Fruit fly (Drosophila melanogaster) whole organism, embryonic: ENCODE measurements around the gene CG33490.

Experiments
- Atf-2 ChIP-seq: fragments of 200-800 bp; sonication (Bioruptor generic); optimal IDR thresholded peaks from 2 replicates; lab custom pipeline; 2016; ENCODE audit warnings: missing biosample characterization, missing genetic modification characterization
- Atf6 ChIP-seq: fragments of 200-800 bp; sonication (Bioruptor generic); IDR thresholded peaks from 2 replicates; pipeline ENCODE4 v1.3.6; 2022; ENCODE audit warnings: missing biosample characterization, missing genetic modification characterization
- CG10274 ChIP-seq: fragments of 200-800 bp; sonication (Bioruptor generic); optimal IDR thresholded peaks from 3 replicates; lab custom pipeline; 2017; ENCODE audit warnings: missing biosample characterization, mild to moderate bottlenecking, missing genetic modification characterization
- CG10543 ChIP-seq: fragments of 200-800 bp; sonication (Bioruptor generic); optimal IDR thresholded peaks from 3 replicates; lab custom pipeline; 2017; ENCODE audit warnings: missing biosample characterization, mild to moderate bottlenecking, missing genetic modification characterization, moderate library complexity
- CG14014 ChIP-seq: fragments of 200-800 bp; sonication (Bioruptor generic); IDR thresholded peaks from 2 replicates; pipeline ENCODE4 v1.3.6; 2022; ENCODE audit warnings: missing biosample characterization, missing genetic modification characterization
- CG15696 ChIP-seq: fragments of 200-800 bp; sonication (Bioruptor generic); optimal IDR thresholded peaks from 2 replicates; lab custom pipeline; 2019; ENCODE audit warnings: missing biosample characterization, mild to moderate bottlenecking, missing genetic modification characterization, moderate library complexity
- CG17186 ChIP-seq: fragments of 200-800 bp; sonication (Bioruptor generic); optimal IDR thresholded peaks from 3 replicates; lab custom pipeline; 2017; ENCODE audit warnings: missing biosample characterization, missing genetic modification reagents, missing genetic modification characterization
- CG1792 ChIP-seq: fragments of 200-800 bp; sonication (Bioruptor generic); optimal IDR thresholded peaks from 2 replicates; lab custom pipeline; 2016; ENCODE audit warnings: missing biosample characterization, missing genetic modification characterization
- CG2120 ChIP-seq: fragments of 200-800 bp; sonication (Bioruptor generic); optimal IDR thresholded peaks from 3 replicates; lab custom pipeline; 2016; ENCODE audit warnings: missing biosample characterization, missing genetic modification characterization
- CG30403 ChIP-seq: fragments of 200-800 bp; sonication (Bioruptor generic); optimal IDR thresholded peaks from 3 replicates; lab custom pipeline; 2016; ENCODE audit warnings: missing biosample characterization, missing genetic modification characterization
- CG3281 ChIP-seq: fragments of 200-800 bp; sonication (Bioruptor generic); optimal IDR thresholded peaks from 3 replicates; lab custom pipeline; 2017; ENCODE audit warnings: missing biosample characterization, mild to moderate bottlenecking, missing genetic modification characterization
- CG43689 ChIP-seq: fragments of 200-800 bp; sonication (Bioruptor generic); IDR thresholded peaks from 2 replicates; pipeline ENCODE4 v1.3.6; 2022; ENCODE audit warnings: missing biosample characterization, missing genetic modification characterization
- CG4854 ChIP-seq: fragments of 200-800 bp; sonication (Bioruptor generic); optimal IDR thresholded peaks from 2 replicates; lab custom pipeline; 2016; ENCODE audit warnings: missing biosample characterization, missing genetic modification characterization, inconsistent platforms
- CG6791 ChIP-seq: fragments of 200-800 bp; sonication (Bioruptor generic); IDR thresholded peaks from 3 replicates; pipeline ENCODE4 v1.3.6; 2022; ENCODE audit warnings: missing biosample characterization, missing genetic modification characterization; ENCODE audit not compliant: partially characterized antibody
- CG7357 ChIP-seq: fragments of 200-800 bp; sonication (Bioruptor generic); IDR thresholded peaks from 3 replicates; pipeline ENCODE4 v1.3.6; 2022; ENCODE audit warnings: missing biosample characterization, missing genetic modification characterization
- CG7556 ChIP-seq: fragments of 200-800 bp; sonication (Bioruptor generic); optimal IDR thresholded peaks from 2 replicates; lab custom pipeline; 2017; ENCODE audit warnings: missing biosample characterization, mild to moderate bottlenecking, missing genetic modification characterization
- CG8765 ChIP-seq: fragments of 200-800 bp; sonication (Bioruptor generic); IDR thresholded peaks from 2 replicates; pipeline ENCODE4 v1.3.6; 2022; ENCODE audit warnings: missing biosample characterization, missing genetic modification characterization
- Deaf1 ChIP-seq: fragments of 200-800 bp; optimal IDR thresholded peaks from 3 replicates; lab custom pipeline; 2019; ENCODE audit warnings: missing biosample characterization, mild to moderate bottlenecking, missing genetic modification characterization, moderate library complexity
- Fer1 ChIP-seq: fragments of 200-800 bp; sonication (Bioruptor generic); optimal IDR thresholded peaks from 2 replicates; lab custom pipeline; 2017; ENCODE audit warnings: missing biosample characterization, mild to moderate bottlenecking, missing genetic modification characterization
- HLH3B ChIP-seq: fragments of 200-800 bp; sonication (Bioruptor generic); IDR thresholded peaks from 2 replicates; pipeline ENCODE4 v1.3.6; 2022; ENCODE audit warnings: missing biosample characterization, missing genetic modification characterization
- Hand ChIP-seq: fragments of 200-800 bp; sonication (Bioruptor generic); optimal IDR thresholded peaks from 2 replicates; lab custom pipeline; 2017; ENCODE audit warnings: mild to moderate bottlenecking, missing biosample characterization, missing genetic modification reagents, missing genetic modification characterization
- Neu2 ChIP-seq: fragments of 200-800 bp; sonication (Bioruptor generic); optimal IDR thresholded peaks from 3 replicates; lab custom pipeline; 2016; ENCODE audit warnings: missing biosample characterization, missing genetic modification characterization, borderline replicate concordance
- Nf-YB ChIP-seq: fragments of 200-800 bp; sonication (Bioruptor generic); optimal IDR thresholded peaks from 3 replicates; lab custom pipeline; 2019; ENCODE audit warnings: missing biosample characterization, mild to moderate bottlenecking, missing genetic modification characterization, moderate library complexity
- Oaz ChIP-seq: fragments of 200-800 bp; sonication (Bioruptor generic); IDR thresholded peaks from 2 replicates; pipeline ENCODE4 v1.3.6; 2022; ENCODE audit warnings: missing biosample characterization, missing genetic modification characterization
- Optix ChIP-seq: fragments of 200-800 bp; sonication (Bioruptor generic); IDR thresholded peaks from 3 replicates; pipeline ENCODE4 v1.3.6; 2022; ENCODE audit warnings: missing biosample characterization, missing genetic modification characterization
- Rfx ChIP-seq: fragments of 200-800 bp; sonication (Bioruptor generic); IDR thresholded peaks from 2 replicates; pipeline ENCODE4 v1.3.6; 2022; ENCODE audit warnings: missing biosample characterization, missing genetic modification characterization
- al ChIP-seq: fragments of 200-800 bp; sonication (Bioruptor generic); IDR thresholded peaks from 2 replicates; pipeline ENCODE4 v1.3.6; 2022; ENCODE audit warnings: missing biosample characterization, missing genetic modification characterization
- amos ChIP-seq: fragments of 200-800 bp; sonication (Bioruptor generic); IDR thresholded peaks from 2 replicates; pipeline ENCODE4 v1.3.6; 2022; ENCODE audit warnings: missing biosample characterization, missing genetic modification characterization; ENCODE audit not compliant: partially characterized antibody
- az2 ChIP-seq: fragments of 200-800 bp; sonication (Bioruptor generic); optimal IDR thresholded peaks from 3 replicates; lab custom pipeline; 2016; ENCODE audit warnings: missing biosample characterization, missing genetic modification characterization
- danr ChIP-seq: fragments of 200-800 bp; sonication (Bioruptor generic); IDR thresholded peaks from 2 replicates; pipeline ENCODE4 v1.3.6; 2022; ENCODE audit warnings: missing biosample characterization, missing genetic modification characterization
- dati ChIP-seq: fragments of 200-800 bp; sonication (Bioruptor generic); IDR thresholded peaks from 2 replicates; pipeline ENCODE4 v1.3.6; 2022; ENCODE audit warnings: missing biosample characterization, missing genetic modification characterization
- dmrt11E ChIP-seq: fragments of 200-800 bp; sonication (Bioruptor generic); optimal IDR thresholded peaks from 3 replicates; lab custom pipeline; 2018; ENCODE audit warnings: missing biosample characterization, mild to moderate bottlenecking, missing genetic modification characterization, moderate library complexity
- fd102C ChIP-seq: fragments of 200-800 bp; sonication (Bioruptor generic); optimal IDR thresholded peaks from 2 replicates; lab custom pipeline; 2018; ENCODE audit warnings: missing biosample characterization, mild to moderate bottlenecking, missing genetic modification characterization, moderate library complexity
- grn ChIP-seq: fragments of 200-800 bp; sonication (Bioruptor generic); optimal IDR thresholded peaks from 3 replicates; lab custom pipeline; 2017; ENCODE audit warnings: missing biosample characterization, missing genetic modification characterization
- ham ChIP-seq: fragments of 200-800 bp; sonication (Bioruptor generic); IDR thresholded peaks from 2 replicates; pipeline ENCODE4 v1.3.6; 2022; ENCODE audit warnings: missing biosample characterization, missing genetic modification characterization
- kni ChIP-seq: fragments of 200-800 bp; sonication (Bioruptor generic); optimal IDR thresholded peaks from 3 replicates; lab custom pipeline; 2017; ENCODE audit warnings: mild to moderate bottlenecking, missing biosample characterization, missing genetic modification reagents, missing genetic modification characterization
- nerfin-2 ChIP-seq: fragments of 200-800 bp; sonication (Bioruptor generic); IDR thresholded peaks from 2 replicates; pipeline ENCODE4 v1.3.6; 2022; ENCODE audit warnings: missing biosample characterization, missing genetic modification characterization; ENCODE audit not compliant: partially characterized antibody
- ranshi ChIP-seq: fragments of 200-800 bp; sonication (Bioruptor generic); IDR thresholded peaks from 2 replicates; pipeline ENCODE4 v1.3.6; 2022; ENCODE audit warnings: missing biosample characterization, missing genetic modification characterization
- sc ChIP-seq, 3 experiments: fragments of >200 bp in 2 of 3; fragments of 200-800 bp in 1 of 3; sonication (Bioruptor generic) in 1 of 3; optimal IDR thresholded peaks; 2 replicates in 2 of 3; 3 replicates in 1 of 3; lab custom pipeline; 2017; ENCODE audit warnings: mild to moderate bottlenecking in 1 of 3, missing biosample characterization in 1 of 3, missing genetic modification characterization in 1 of 3, missing genetic modification reagents in 1 of 3
- schlank ChIP-seq: fragments of 200-800 bp; sonication (Bioruptor generic); optimal IDR thresholded peaks from 2 replicates; lab custom pipeline; 2018; ENCODE audit warnings: missing biosample characterization, mild to moderate bottlenecking, missing genetic modification characterization
- shn ChIP-seq: fragments of 200-800 bp; sonication (Bioruptor generic); optimal IDR thresholded peaks from 3 replicates; lab custom pipeline; 2016; ENCODE audit warnings: missing biosample characterization, missing genetic modification characterization
- tll ChIP-seq, 2 experiments: fragments of 200-800 bp in 1 of 2; fragments of >200 bp in 1 of 2; sonication (Bioruptor generic) in 1 of 2; optimal IDR thresholded peaks; 2 replicates each; lab custom pipeline; 2017 to 2019; ENCODE audit warnings: missing biosample characterization in 2 of 2, missing genetic modification characterization in 2 of 2, mild to moderate bottlenecking in 1 of 2, moderate library complexity in 1 of 2
- trem ChIP-seq: fragments of 200-800 bp; optimal IDR thresholded peaks from 3 replicates; lab custom pipeline; 2019; ENCODE audit warnings: missing biosample characterization, mild to moderate bottlenecking, missing genetic modification characterization, moderate library complexity
- tx ChIP-seq: fragments of 200-800 bp; sonication (Bioruptor generic); optimal IDR thresholded peaks from 2 replicates; lab custom pipeline; 2016; ENCODE audit warnings: missing biosample characterization, missing genetic modification characterization
- unc-4 ChIP-seq: fragments of 200-800 bp; sonication (Bioruptor generic); IDR thresholded peaks from 2 replicates; pipeline ENCODE4 v1.3.6; 2022; ENCODE audit warnings: missing biosample characterization, missing genetic modification characterization; ENCODE audit not compliant: partially characterized antibody
- wek ChIP-seq: fragments of 200-800 bp; sonication (Bioruptor generic); optimal IDR thresholded peaks from 3 replicates; lab custom pipeline; 2018; ENCODE audit warnings: missing biosample characterization, mild to moderate bottlenecking, missing genetic modification characterization, moderate library complexity
- zf30C ChIP-seq: fragments of 200-800 bp; sonication (Bioruptor generic); optimal IDR thresholded peaks from 3 replicates; lab custom pipeline; 2018; ENCODE audit warnings: missing biosample characterization, mild to moderate bottlenecking, missing genetic modification characterization

CG33490 gene

dm6 chr3L:11561946-11562760 lies 12.3 kb downstream of the CG33490 start, which contains the start of the genes CG7394 and Mob2 (continued):
- TF ChIP-seq Fer1 (GFP tag; lab: Kevin White, UChicago), result peak; percentile 80
- TF ChIP-seq dmrt11E, result peak; percentile 83
- peak; percentile 89 for TF ChIP-seq CG10543
- 0 out of 2 replicates have a peak, but pooled peaks have one; percentile 7 for TF ChIP-seq ham (GFP tag; lab: Robert Waterston, UW)
- peak; percentile 94 for TF ChIP-seq ranshi (GFP tag; lab: Robert Waterston, UW)
- peak; percentile 91 for TF ChIP-seq HLH3B (GFP tag; lab: Robert Waterston, UW)
- peak; percentile 59 for TF ChIP-seq shn (GFP tag; lab: Kevin White, UChicago)
- TF ChIP-seq Atf6 (GFP tag; lab: Robert Waterston, UW), result peak; percentile 94
- TF ChIP-seq Rfx (GFP tag; lab: Robert Waterston, UW), result peak; percentile 94
- no peak for TF ChIP-seq fd102C
- TF ChIP-seq al, result peak; percentile 86
- peak; percentile 67; the same call in 1 of the 2 replicates for TF ChIP-seq dati
- TF ChIP-seq CG43689 (GFP tag; lab: Robert Waterston, UW), result peak; percentile 53; the same call in 1 of the 2 replicates
- TF ChIP-seq grn, result peak; percentile 61
- TF ChIP-seq CG30403 (GFP tag; lab: Kevin White, UChicago), result peak; percentile 93
- TF ChIP-seq CG17186 (GFP tag; lab: Kevin White, UChicago), result peak; percentile 97
- TF ChIP-seq danr (GFP tag; lab: Robert Waterston, UW), result peak; percentile 44
- TF ChIP-seq Nf-YB (GFP tag; lab: Kevin White, UChicago), result peak; percentile 73
- peak; percentile 60 for TF ChIP-seq Neu2 (GFP tag; lab: Kevin White, UChicago)
- peak; percentile 80 for TF ChIP-seq CG7357
- peak; percentile 85 for TF ChIP-seq CG7556 (GFP tag; lab: Kevin White, UChicago)
- peak; percentile 87 for TF ChIP-seq CG3281 (GFP tag; lab: Kevin White, UChicago)
- TF ChIP-seq Optix (GFP tag; lab: Robert Waterston, UW), result peak; percentile 75
- peak; percentile 79 for TF ChIP-seq trem (tag; lab: Kevin White, UChicago)
- peak; percentile 47 for TF ChIP-seq Hand (GFP tag; lab: Kevin White, UChicago)
- no peak for TF ChIP-seq wek (GFP tag; lab: Kevin White, UChicago)
- TF ChIP-seq CG4854, result peak; percentile 87
- TF ChIP-seq Oaz (GFP tag; lab: Robert Waterston, UW), result peak; percentile 79
- peak; percentile 92 for TF ChIP-seq az2 (GFP tag; lab: Kevin White, UChicago)
- peak; percentile 92 for TF ChIP-seq CG14014
- TF ChIP-seq sc (optimal IDR thresholded peaks at IDR 0.05; lab: Kevin White, UChicago), result no peak
- TF ChIP-seq sc (GFP tag; optimal IDR thresholded peaks at IDR 0.05; lab: Kevin White, UChicago), result peak; percentile 65
- peak; percentile 47 for TF ChIP-seq CG1792 (GFP tag; lab: Kevin White, UChicago)
- TF ChIP-seq kni (GFP tag; lab: Kevin White, UChicago), result peak; percentile 20
- peak; percentile 70 for TF ChIP-seq CG8765 (GFP tag; lab: Robert Waterston, UW)
- TF ChIP-seq tll (GFP tag; optimal IDR thresholded peaks at IDR 0.05; lab: Kevin White, UChicago), result peak in 1 of 2 experiments; percentile 40
- TF ChIP-seq CG2120 (GFP tag; lab: Kevin White, UChicago), result peak; percentile 96
- TF ChIP-seq tx (GFP tag; lab: Kevin White, UChicago), result peak; percentile 81
- TF ChIP-seq unc-4 (GFP tag; lab: Robert Waterston, UW), result peak; percentile 87
- peak; percentile 90 for TF ChIP-seq nerfin-2 (GFP tag; lab: Robert Waterston, UW)
- peak; percentile 58 for TF ChIP-seq CG10274 (GFP tag; lab: Kevin White, UChicago)
- TF ChIP-seq schlank (tag; lab: Kevin White, UChicago), result peak; percentile 65
- TF ChIP-seq zf30C, result no peak
- peak; percentile 86 for TF ChIP-seq CG6791 (GFP tag; lab: Robert Waterston, UW)
- TF ChIP-seq Atf-2 (GFP tag; lab: Kevin White, UChicago), result peak; percentile 53
- TF ChIP-seq Deaf1 (tag; lab: Kevin White, UChicago), result peak; percentile 67
- TF ChIP-seq CG15696 (tag; lab: Kevin White, UChicago), result peak; percentile 84
- TF ChIP-seq amos (GFP tag; lab: Robert Waterston, UW), result peak; percentile 80; the same call in 1 of the 2 replicates
